Worm (Caenorhabditis elegans): ENCODE measurements around the gene Y47D3A.32.

The Y47D3A.32 gene

DNA sequence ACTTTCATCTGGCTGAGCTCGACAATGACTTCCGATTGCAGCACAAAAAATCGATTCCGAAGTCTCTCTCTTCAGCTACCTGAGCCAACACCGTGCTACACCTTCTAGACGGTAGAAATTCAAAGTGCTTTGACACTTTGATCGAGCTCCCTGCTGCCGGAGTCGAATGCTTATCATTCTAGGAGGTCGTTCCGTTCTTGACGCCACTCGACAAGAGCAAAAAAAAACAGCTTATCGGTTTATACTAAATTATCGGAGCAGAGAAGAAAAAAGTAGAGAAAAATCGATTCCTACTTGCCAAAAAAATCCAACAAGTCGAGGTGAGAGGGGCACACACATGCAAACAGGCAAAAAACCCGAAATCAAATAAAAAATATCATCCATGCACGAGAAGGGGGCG is 16.3 kb downstream of the Y47D3A.32 start:
- TF ChIP-seq ZK546.5 (tag; optimal IDR thresholded peaks at IDR 0.05) (no peak), duxl-1 (tag; optimal IDR thresholded peaks at IDR 0.05; ENCODE audit: poor library complexity) (no peak), nhr-41 (GFP tag; IDR thresholded peaks at IDR 0.05) (no peak), nhr-48 (tag; optimal IDR thresholded peaks at IDR 0.05) (peak; percentile 3), nhr-42 (GFP tag; IDR thresholded peaks at IDR 0.05) (no peak), hlh-11 (tag; optimal IDR thresholded peaks at IDR 0.05) (peak; percentile 8), mep-1 (tag; optimal IDR thresholded peaks at IDR 0.05) (no peak), pqm-1 (tag; optimal IDR thresholded peaks at IDR 0.05) (peak; percentile 36), ztf-7 (tag; optimal IDR thresholded peaks at IDR 0.05) (no peak), Y105C5A.15 (GFP tag; IDR thresholded peaks at IDR 0.05) (no peak), nhr-25 (tag; optimal IDR thresholded peaks at IDR 0.05; ENCODE audit: borderline replicate concordance, insufficient read depth) (no peak), Y75B8A.6 (GFP tag; IDR thresholded peaks at IDR 0.05) (no peak), php-3 (GFP tag; IDR thresholded peaks at IDR 0.05) (no peak), lir-3 (tag; optimal IDR thresholded peaks at IDR 0.05) (no peak), ceh-20 (GFP tag; IDR thresholded peaks at IDR 0.05) (no peak), daf-16 (GFP tag; optimal IDR thresholded peaks at IDR 0.05) (no peak), daf-16 (tag; optimal IDR thresholded peaks at IDR 0.05) (peak; percentile 24), dmd-6 (GFP tag; IDR thresholded peaks at IDR 0.05) (peak; percentile 66), daf-19 (GFP tag; conservative IDR thresholded peaks at IDR 0.05) (no peak), unc-62 (GFP tag; optimal IDR thresholded peaks at IDR 0.05 in 1 of 2) (no peak), unc-62 (tag; optimal IDR thresholded peaks at IDR 0.05) (no peak), nhr-28 (tag; optimal IDR thresholded peaks at IDR 0.05) (peak; percentile 61), tra-1 (GFP tag; IDR thresholded peaks at IDR 0.05) (0 out of 2 replicates have a peak, but pooled peaks have one; percentile 5), lin-15B (tag; optimal IDR thresholded peaks at IDR 0.05) (no peak), ceh-44 (GFP tag; IDR thresholded peaks at IDR 0.05) (no peak)

DNA sequence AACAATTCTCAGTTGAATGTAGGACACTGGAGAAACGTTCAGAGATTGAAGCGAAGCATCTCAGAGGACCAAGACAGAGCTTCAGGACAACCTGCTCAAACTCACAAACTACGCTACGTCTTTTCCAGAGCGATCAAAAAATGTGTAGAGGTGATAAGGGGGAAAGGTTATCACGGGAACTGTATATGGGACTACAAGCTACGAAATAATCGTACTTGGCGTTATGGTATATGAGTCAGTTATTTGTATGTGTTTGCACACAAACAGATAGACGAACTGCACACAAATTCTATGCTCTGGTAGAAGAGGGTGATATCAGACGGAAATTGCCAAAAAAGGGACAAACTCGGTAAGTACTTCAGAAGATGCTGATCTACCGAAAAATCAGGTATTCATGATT is 17.0 kb downstream of the Y47D3A.32 start:
- no peak for TF ChIP-seq zfp-2 (tag; optimal IDR thresholded peaks at IDR 0.05)
- TF ChIP-seq lin-1 (GFP tag; IDR thresholded peaks at IDR 0.05), result no peak
- peak; percentile 20; the same call in 1 of the 2 replicates for TF ChIP-seq dmd-6 (GFP tag; IDR thresholded peaks at IDR 0.05)
- TF ChIP-seq zfp-3 (GFP tag; conservative IDR thresholded peaks at IDR 0.05), result no peak
- no peak for TF ChIP-seq Y105C5A.15 (GFP tag; IDR thresholded peaks at IDR 0.05)
- no peak for TF ChIP-seq saeg-2 (GFP tag; IDR thresholded peaks at IDR 0.05)
- TF ChIP-seq ceh-44 (GFP tag; IDR thresholded peaks at IDR 0.05), result no peak
- no peak for TF ChIP-seq duxl-1 (tag; optimal IDR thresholded peaks at IDR 0.05; ENCODE audit: poor library complexity)
- TF ChIP-seq unc-39 (tag; optimal IDR thresholded peaks at IDR 0.05), result no peak
- no peak for TF ChIP-seq daf-16 (GFP tag; optimal IDR thresholded peaks at IDR 0.05)
- peak; percentile 30 for TF ChIP-seq daf-16 (tag; optimal IDR thresholded peaks at IDR 0.05)
- no peak for TF ChIP-seq nhr-111 (GFP tag; optimal IDR thresholded peaks at IDR 0.05)
- peak; percentile 99 for TF ChIP-seq nhr-28 (tag; optimal IDR thresholded peaks at IDR 0.05)

DNA sequence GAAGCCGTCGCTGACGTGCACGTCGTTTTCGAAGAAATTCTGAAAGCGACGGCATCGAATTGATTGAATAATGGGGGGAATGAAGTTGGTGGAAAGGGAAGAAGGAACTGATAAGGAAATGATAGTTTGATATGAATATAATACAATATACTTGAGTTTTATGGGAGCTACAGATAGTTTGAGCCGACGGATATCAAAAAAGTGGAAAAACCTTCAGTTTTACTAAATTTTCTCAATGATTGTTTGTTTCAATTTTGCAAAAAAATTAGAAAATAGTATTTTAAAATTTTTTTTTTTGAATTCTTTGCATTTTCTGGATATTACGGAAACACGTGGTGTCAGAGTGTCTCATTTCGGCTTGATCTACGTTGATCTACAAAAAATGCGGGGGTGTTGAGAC is 18.6 kb downstream of the Y47D3A.32 start, which contains the start of gene obr-1:
Gene obr-1, minus strand, starts transcription at position 101 of the 400 bp plus-strand sequence.
- TF ChIP-seq nhr-28 (tag; optimal IDR thresholded peaks at IDR 0.05) (peak; percentile 18), lin-1 (GFP tag; IDR thresholded peaks at IDR 0.05) (no peak), dmd-6 (GFP tag; IDR thresholded peaks at IDR 0.05) (no peak)

DNA sequence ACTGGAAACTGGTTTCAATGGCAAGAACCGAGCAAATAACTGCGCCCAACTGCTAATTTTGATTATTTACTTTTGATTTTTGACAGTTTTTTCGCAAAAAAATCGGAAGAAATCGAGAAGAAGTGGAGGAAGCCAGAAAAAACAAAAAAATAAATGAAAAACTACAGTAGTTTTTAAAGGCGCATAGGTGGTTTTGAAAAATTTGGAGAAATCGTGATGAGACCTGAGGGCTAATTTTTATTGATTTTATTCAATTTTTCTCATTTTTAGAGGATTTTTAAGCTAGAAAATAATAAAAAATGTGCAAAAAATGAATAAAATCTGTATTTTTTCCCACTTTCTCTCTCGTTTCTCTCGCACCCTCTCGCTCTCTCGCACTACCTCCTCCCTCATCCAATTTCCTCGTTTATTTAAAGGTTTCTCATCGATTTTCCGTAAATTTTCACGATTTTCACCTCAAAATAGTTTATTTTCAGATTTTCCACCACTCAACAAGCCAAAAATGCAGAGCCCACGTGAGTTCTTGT is 22.5 kb downstream of the Y47D3A.32 start, which contains the start of gene Y47D3A.20:
Gene Y47D3A.20, plus strand, starts transcription at position 477 of the 527 bp plus-strand sequence.
- TF ChIP-seq lin-15B (tag; optimal IDR thresholded peaks at IDR 0.05) (no peak), lir-3 (tag; optimal IDR thresholded peaks at IDR 0.05) (no peak), dmd-9 (GFP tag; IDR thresholded peaks at IDR 0.05) (no peak), R02D3.7 (tag; optimal IDR thresholded peaks at IDR 0.05) (no peak), nhr-42 (GFP tag; IDR thresholded peaks at IDR 0.05) (no peak), ceh-20 (GFP tag; IDR thresholded peaks at IDR 0.05) (no peak), T20F7.1 (GFP tag; optimal IDR thresholded peaks at IDR 0.05) (no peak), lin-39 (tag; optimal IDR thresholded peaks at IDR 0.05) (no peak), gei-8 (GFP tag; optimal IDR thresholded peaks at IDR 0.05) (no peak)

All from whole organism, L4 larva.